Worm (Caenorhabditis elegans) whole organism, L2 larva: ENCODE results near the gene grdn-1.

Source experiments
- lsy-2 ChIP-seq, 2 experiments: fragments of 150-350 bp in 1 of 2; sonication (generic microtip) in 1 of 2; optimal IDR thresholded peaks; 2 replicates each; lab custom pipeline; 2014 to 2017; ENCODE audit warnings: missing biosample characterization in 2 of 2, missing genetic modification characterization in 2 of 2
- nhr-237 ChIP-seq: fragments of 150-350 bp; optimal IDR thresholded peaks from 2 replicates; lab custom pipeline; 2014; ENCODE audit warnings: missing biosample characterization, missing genetic modification characterization
- snpc-4 ChIP-seq: fragments of 150-350 bp; optimal IDR thresholded peaks from 2 replicates; lab custom pipeline; 2014; ENCODE audit warnings: missing biosample characterization, missing genetic modification characterization

ce11 chrV:18658914-18659313, 66.4 kb downstream of the grdn-1 start:
- no peak for TF ChIP-seq nhr-237 (tag; lab: Kevin White, UChicago)
- TF ChIP-seq snpc-4 (tag; lab: Kevin White, UChicago) = no peak
- TF ChIP-seq lsy-2 (tag; optimal IDR thresholded peaks at IDR 0.05; lab: Kevin White, UChicago) = no peak
